Fruit fly (Drosophila melanogaster): ENCODE data around the gene indra.

indra gene

DNA sequence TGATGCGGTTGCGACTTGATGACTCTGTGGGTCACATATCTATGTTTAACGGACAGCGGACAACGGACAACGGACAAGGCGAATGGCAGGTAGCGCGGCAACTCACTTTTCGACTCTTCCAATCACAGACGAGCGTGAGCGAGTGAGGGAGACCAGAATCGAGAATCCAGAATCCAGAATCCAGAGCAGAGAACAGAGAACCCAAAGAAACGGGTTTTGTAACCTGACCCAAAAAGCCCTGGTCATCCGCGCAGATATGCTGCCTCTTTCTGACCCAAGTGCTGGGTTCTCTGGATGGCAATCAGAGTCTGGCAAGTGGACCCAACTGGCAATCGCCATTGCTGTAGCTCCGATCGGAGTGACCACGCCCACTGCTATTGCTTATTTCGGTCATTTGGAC is 22.2 kb upstream of the indra start (continued):
- TF ChIP-seq CG1832 (GFP tag; optimal IDR thresholded peaks at IDR 0.05) (peak; percentile 46), zen (tag; optimal IDR thresholded peaks at IDR 0.05) (peak; percentile 37), Nf-YB (GFP tag; optimal IDR thresholded peaks at IDR 0.05) (peak; percentile 95), CG11696 (GFP tag; IDR thresholded peaks at IDR 0.05) (no peak), lbe (GFP tag; optimal IDR thresholded peaks at IDR 0.05) (no peak), wor (GFP tag; IDR thresholded peaks at IDR 0.05) (no peak), knrl (GFP tag; IDR thresholded peaks at IDR 0.05; ENCODE audit: partially characterized antibody) (no peak), CG14441 (GFP tag; IDR thresholded peaks at IDR 0.05) (no peak), Nf-YC (tag; optimal IDR thresholded peaks at IDR 0.05) (peak; percentile 83), CHES-1-like (GFP tag; optimal IDR thresholded peaks at IDR 0.05) (no peak), CG17328 (GFP tag; IDR thresholded peaks at IDR 0.05) (no peak)

DNA sequence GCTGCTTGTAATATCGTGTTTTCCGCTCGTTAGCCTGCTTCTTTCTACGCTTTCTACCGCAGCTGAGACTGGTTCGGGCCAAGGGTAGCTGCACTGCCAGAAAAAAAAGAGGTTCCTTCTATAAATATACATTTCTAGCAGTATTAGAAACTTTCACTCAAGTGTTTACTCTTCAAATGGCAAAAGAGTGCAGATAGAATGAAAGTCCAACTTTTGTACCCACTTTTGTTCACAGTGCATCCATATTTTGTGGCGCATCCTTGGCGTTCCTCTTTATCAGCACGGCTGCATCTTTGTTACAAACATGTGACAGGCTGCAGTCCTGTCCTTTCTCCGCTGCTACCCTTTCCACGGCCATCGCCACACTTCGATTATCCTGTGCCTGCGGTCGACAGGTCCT is 16.1 kb upstream of the indra start:
- TF ChIP-seq kay (GFP tag; optimal IDR thresholded peaks at IDR 0.05) (no peak), Chrac-16 (GFP tag; optimal IDR thresholded peaks at IDR 0.05) (peak; percentile 1), lbe (GFP tag; optimal IDR thresholded peaks at IDR 0.05) (no peak), zf30C (GFP tag; optimal IDR thresholded peaks at IDR 0.05) (peak; percentile 67), Atf3 (GFP tag; optimal IDR thresholded peaks at IDR 0.05) (no peak), Bteb2 (GFP tag; optimal IDR thresholded peaks at IDR 0.05) (no peak), CG6272 (GFP tag; IDR thresholded peaks at IDR 0.05) (no peak), fd102C (GFP tag; optimal IDR thresholded peaks at IDR 0.05) (peak; percentile 29), ara (GFP tag; IDR thresholded peaks at IDR 0.05) (peak; percentile 43; the same call in 1 of the 2 replicates), CG14014 (GFP tag; IDR thresholded peaks at IDR 0.05) (no peak), schlank (tag; optimal IDR thresholded peaks at IDR 0.05) (no peak), zen (tag; optimal IDR thresholded peaks at IDR 0.05) (peak; percentile 51), Ptx1 (GFP tag; IDR thresholded peaks at IDR 0.05) (0 out of 2 replicates have a peak, but pooled peaks have one; percentile 9), dmrt11E (tag; optimal IDR thresholded peaks at IDR 0.05) (peak; percentile 36), zfh1 (GFP tag; IDR thresholded peaks at IDR 0.05) (peak; percentile 65; the same call in 2 of the 3 replicates), CG14710 (tag; optimal IDR thresholded peaks at IDR 0.05) (peak; percentile 8), lola (GFP tag; optimal IDR thresholded peaks at IDR 0.05) (peak in 1 of 3 experiments; percentile 16), sens (GFP tag) (peak; percentile 74), trem (tag; optimal IDR thresholded peaks at IDR 0.05) (peak; percentile 11), row (GFP tag; IDR thresholded peaks at IDR 0.05) (peak; percentile 21; the same call in 1 of the 3 replicates), phol (tag; optimal IDR thresholded peaks at IDR 0.05) (no peak), CG14667 (GFP tag; IDR thresholded peaks at IDR 0.05) (0 out of 2 replicates have a peak, but pooled peaks have one; percentile 12), CG9727 (GFP tag; optimal IDR thresholded peaks at IDR 0.05) (peak; percentile 35), Ets65A (GFP tag) (peak; percentile 56), CG10979 (tag; optimal IDR thresholded peaks at IDR 0.05) (peak; percentile 33), pan (optimal IDR thresholded peaks at IDR 0.05) (no peak), pan (GFP tag; optimal IDR thresholded peaks at IDR 0.05 in 1 of 2, IDR thresholded peaks at IDR 0.05 in 1 of 2) (peak in 1 of 2 experiments; percentile 14), CG1832 (GFP tag; optimal IDR thresholded peaks at IDR 0.05) (no peak), prd (optimal IDR thresholded peaks at IDR 0.05) (no peak), prd (GFP tag; IDR thresholded peaks at IDR 0.05) (peak; percentile 70), CG30431 (GFP tag; optimal IDR thresholded peaks at IDR 0.05) (peak; percentile 11), CG1603 (tag; optimal IDR thresholded peaks at IDR 0.05) (peak; percentile 29), sens-2 (GFP tag; IDR thresholded peaks at IDR 0.05) (peak; percentile 25; the same call in 1 of the 2 replicates), CG4404 (GFP tag; IDR thresholded peaks at IDR 0.05) (peak; percentile 79), ac (GFP tag; optimal IDR thresholded peaks at IDR 0.05) (peak; percentile 62), CG18262 (tag; optimal IDR thresholded peaks at IDR 0.05) (peak; percentile 8), ssp (GFP tag; IDR thresholded peaks at IDR 0.05) (peak; percentile 7; the same call in 1 of the 2 replicates), CG8765 (GFP tag; IDR thresholded peaks at IDR 0.05) (peak; percentile 59; the same call in 1 of the 2 replicates), Xrp1 (GFP tag; IDR thresholded peaks at IDR 0.05) (peak; percentile 51), Med (GFP tag) (peak; percentile 33), grn (GFP tag; optimal IDR thresholded peaks at IDR 0.05) (peak; percentile 1), CG15696 (tag; optimal IDR thresholded peaks at IDR 0.05) (peak; percentile 63)

All from whole organism, embryonic.